Worm (Caenorhabditis elegans) whole organism, young adult: ENCODE results near the gene F01F1.11.

Experiments used
- athp-1 ChIP-seq: sonication (generic microtip); optimal IDR thresholded peaks from 2 replicates; lab custom pipeline; 2017; ENCODE audit warnings: mild to moderate bottlenecking, missing genetic modification characterization, missing compliant biosample characterization
- ceh-27 ChIP-seq: fragments of 200-800 bp; sonication (Bioruptor generic); optimal IDR thresholded peaks from 2 replicates; lab custom pipeline; 2018; ENCODE audit warnings: mild to moderate bottlenecking, missing genetic modification characterization, moderate library complexity, missing compliant biosample characterization
- ceh-79 ChIP-seq: sonication (generic microtip); optimal IDR thresholded peaks from 2 replicates; lab custom pipeline; 2017; ENCODE audit warnings: mild to moderate bottlenecking, missing genetic modification characterization, missing compliant biosample characterization
- nhr-80 ChIP-seq: sonication (generic microtip); optimal IDR thresholded peaks from 2 replicates; lab custom pipeline; 2016; ENCODE audit warnings: missing genetic modification characterization, missing compliant biosample characterization
- ztf-22 ChIP-seq: fragments of 200-800 bp; sonication (Bioruptor generic); optimal IDR thresholded peaks from 2 replicates; lab custom pipeline; 2018; ENCODE audit warnings: mild to moderate bottlenecking, missing genetic modification characterization, moderate library complexity, missing compliant biosample characterization

- no peak for TF ChIP-seq ztf-22
- TF ChIP-seq nhr-80 (tag; lab: Kevin White, UChicago) = no peak
- TF ChIP-seq athp-1 (tag; lab: Kevin White, UChicago) = no peak
- TF ChIP-seq ceh-79 (tag; lab: Kevin White, UChicago) = no peak
- TF ChIP-seq ceh-27 (GFP tag; lab: Kevin White, UChicago) = no peak
These were observed 3.2 kb upstream of the F01F1.11 start for ce11 chrIII:5874664-5875417.
